Worm (Caenorhabditis elegans) whole organism, young adult: Measurements from ENCODE around the gene Y39G8B.5.

Source experiments
- T26A5.8 ChIP-seq: sonication (generic microtip); optimal IDR thresholded peaks from 2 replicates; lab custom pipeline; 2016; ENCODE audit warnings: missing genetic modification characterization, missing compliant biosample characterization
- Y67H2A.10 ChIP-seq: fragments of 200-800 bp; sonication (Bioruptor generic); conservative IDR thresholded peaks from 2 replicates; pipeline ENCODE4 v1.3.6; 2022; ENCODE audit warnings: missing genetic modification reagents, missing genetic modification characterization, missing compliant biosample characterization
- attf-3 ChIP-seq: fragments of 200-800 bp; sonication (Bioruptor generic); conservative IDR thresholded peaks from 2 replicates; pipeline ENCODE4 v1.3.6; 2022; ENCODE audit warnings: missing genetic modification reagents, missing genetic modification characterization, missing compliant biosample characterization
- cebp-2 ChIP-seq: fragments of 200-800 bp; sonication (Bioruptor generic); IDR thresholded peaks from 2 replicates; pipeline ENCODE4 v1.3.6; 2022; ENCODE audit warnings: missing genetic modification characterization, missing compliant biosample characterization
- ets-4 ChIP-seq: fragments of 200-800 bp; sonication (Bioruptor generic); optimal IDR thresholded peaks from 2 replicates; lab custom pipeline; 2018; ENCODE audit warnings: mild to moderate bottlenecking, missing genetic modification characterization, missing compliant biosample characterization
- tbp1 ChIP-seq: fragments of 200-800 bp; sonication (Bioruptor generic); optimal IDR thresholded peaks from 2 replicates; lab custom pipeline; 2018; ENCODE audit warnings: mild to moderate bottlenecking, missing genetic modification characterization, missing compliant biosample characterization
- unc-130 ChIP-seq: sonication (generic microtip); optimal IDR thresholded peaks from 2 replicates; lab custom pipeline; 2016; ENCODE audit warnings: missing genetic modification reagents, missing genetic modification characterization, missing compliant biosample characterization
- unc-62 ChIP-seq: fragments of 150-350 bp; optimal IDR thresholded peaks from 2 replicates; lab custom pipeline; 2014; ENCODE audit warnings: missing biosample characterization, missing genetic modification reagents, missing genetic modification characterization
- zfh-2 ChIP-seq: fragments of 200-800 bp; sonication (Bioruptor generic); conservative IDR thresholded peaks from 2 replicates; pipeline ENCODE4 v1.3.6; 2022; ENCODE audit warnings: missing genetic modification reagents, missing genetic modification characterization, missing compliant biosample characterization

DNA sequence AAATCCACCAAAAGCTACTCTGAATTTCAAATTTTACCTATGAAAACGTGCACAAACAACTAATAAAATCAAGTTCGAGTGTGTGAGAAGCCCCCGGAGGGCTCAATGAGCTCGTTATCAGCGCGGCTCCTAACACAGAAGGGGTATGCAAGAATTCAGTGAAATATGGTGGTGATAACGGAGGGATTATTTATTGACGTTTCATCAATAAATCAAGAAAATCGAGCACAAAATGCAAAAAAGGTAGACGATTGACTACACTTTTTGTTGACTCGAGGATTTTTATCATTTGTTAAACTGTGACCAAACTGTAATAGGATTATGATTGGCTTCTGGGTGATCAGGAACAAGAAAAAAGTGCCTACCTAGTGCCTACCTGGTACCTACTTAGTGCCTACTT, 34.2 kb downstream of the Y39G8B.5 start, which contains the start of gene zip-3:
- TF ChIP-seq attf-3 (GFP tag; lab: Robert Waterston, UW) (no peak), unc-62 (GFP tag; lab: Kevin White, UChicago) (no peak), ets-4 (GFP tag; lab: Kevin White, UChicago) (no peak), Y67H2A.10 (GFP tag; lab: Robert Waterston, UW) (no peak), unc-130 (GFP tag; lab: Kevin White, UChicago) (no peak), zfh-2 (GFP tag; lab: Robert Waterston, UW) (no peak), tbp1 (GFP tag; lab: Kevin White, UChicago) (no peak), cebp-2 (no peak), T26A5.8 (tag; lab: Kevin White, UChicago) (no peak)
